Fruit fly (Drosophila melanogaster): ENCODE data around the gene CG9121.

Gene CG9121

DNA sequence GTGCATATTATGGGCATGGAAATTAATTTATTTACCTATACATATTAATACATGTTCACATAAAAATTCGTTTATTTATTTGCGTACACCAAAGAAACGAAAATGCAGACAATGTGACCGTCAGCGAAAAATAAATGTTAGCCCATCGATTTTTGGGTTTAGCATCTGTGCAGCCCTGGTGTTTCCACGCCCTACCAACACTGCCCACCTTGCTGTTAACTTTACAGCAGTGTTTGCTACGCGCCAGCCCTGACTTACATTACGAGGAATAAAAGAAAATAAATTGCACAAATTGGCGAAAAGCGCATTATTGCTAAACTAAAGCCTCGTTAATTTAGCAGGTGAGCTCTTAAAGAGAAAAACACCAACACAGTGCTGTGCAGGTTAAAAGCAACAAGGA is 7.8 kb downstream of the CG9121 start, which contains the start of the genes CG33995, CG44000 and CG44001 (continued):
- peak; percentile 8 for TF ChIP-seq dsx (GFP tag; optimal IDR thresholded peaks at IDR 0.05; ENCODE audit: poor library complexity, severe bottlenecking)
- peak; percentile 37 for TF ChIP-seq pdm3 (GFP tag; optimal IDR thresholded peaks at IDR 0.05)
- no peak for TF ChIP-seq CG1621 (tag; optimal IDR thresholded peaks at IDR 0.05)
- peak; percentile 42 for TF ChIP-seq Eip75B (GFP tag; optimal IDR thresholded peaks at IDR 0.05)
- peak; percentile 81 for TF ChIP-seq Eip78C (GFP tag)
- no peak for TF ChIP-seq CG8319 (GFP tag; optimal IDR thresholded peaks at IDR 0.05)
- peak; percentile 4 for TF ChIP-seq CG7368 (GFP tag; optimal IDR thresholded peaks at IDR 0.05)

DNA sequence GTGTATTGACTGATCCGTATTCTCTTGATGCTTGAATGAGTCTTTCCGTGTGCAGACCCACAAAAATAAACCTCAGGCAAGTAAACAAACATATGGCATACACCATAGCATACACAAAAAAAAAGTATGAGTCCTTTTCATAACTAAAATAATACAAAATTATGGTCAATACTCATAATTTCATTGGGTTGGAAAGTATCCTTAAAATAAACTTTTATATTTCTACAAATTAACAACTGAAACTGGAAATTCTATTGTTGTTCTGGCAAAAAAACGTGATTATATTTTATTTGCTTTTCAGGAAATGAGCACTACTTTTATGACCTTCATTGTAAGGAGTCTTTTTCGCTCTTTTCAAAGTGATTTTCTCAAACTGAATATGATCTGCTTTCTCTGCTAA is 8.8 kb downstream of the CG9121 start:
- no peak for TF ChIP-seq CG10669 (GFP tag; optimal IDR thresholded peaks at IDR 0.05)
- no peak for TF ChIP-seq spab (GFP tag; optimal IDR thresholded peaks at IDR 0.05)
- no peak for TF ChIP-seq CG7368 (GFP tag; optimal IDR thresholded peaks at IDR 0.05)
- no peak for TF ChIP-seq vri (GFP tag; optimal IDR thresholded peaks at IDR 0.05)
- no peak for TF ChIP-seq CG6792 (GFP tag; optimal IDR thresholded peaks at IDR 0.05)
- no peak for TF ChIP-seq CG34406 (GFP tag; optimal IDR thresholded peaks at IDR 0.05)
- TF ChIP-seq esn (GFP tag; optimal IDR thresholded peaks at IDR 0.05): peak; percentile 31
- TF ChIP-seq CG15336 (GFP tag; IDR thresholded peaks at IDR 0.05): peak; percentile 67
- TF ChIP-seq CG6808 (GFP tag; optimal IDR thresholded peaks at IDR 0.05): no peak
- peak; percentile 71 for TF ChIP-seq Eip78C (GFP tag)
- peak; percentile 41; the same call in 2 of the 3 replicates for TF ChIP-seq CG8119 (GFP tag; IDR thresholded peaks at IDR 0.05)
- peak; percentile 1 for TF ChIP-seq CG32006 (GFP tag; optimal IDR thresholded peaks at IDR 0.05)
- peak; percentile 9 for TF ChIP-seq acj6 (GFP tag; optimal IDR thresholded peaks at IDR 0.05)
- TF ChIP-seq Met (GFP tag; optimal IDR thresholded peaks at IDR 0.05): peak; percentile 18
- peak; percentile 10 for TF ChIP-seq CG3032 (tag; optimal IDR thresholded peaks at IDR 0.05)
- TF ChIP-seq CG4318 (GFP tag; optimal IDR thresholded peaks at IDR 0.05): no peak
- TF ChIP-seq pdm3 (GFP tag; optimal IDR thresholded peaks at IDR 0.05): no peak

DNA sequence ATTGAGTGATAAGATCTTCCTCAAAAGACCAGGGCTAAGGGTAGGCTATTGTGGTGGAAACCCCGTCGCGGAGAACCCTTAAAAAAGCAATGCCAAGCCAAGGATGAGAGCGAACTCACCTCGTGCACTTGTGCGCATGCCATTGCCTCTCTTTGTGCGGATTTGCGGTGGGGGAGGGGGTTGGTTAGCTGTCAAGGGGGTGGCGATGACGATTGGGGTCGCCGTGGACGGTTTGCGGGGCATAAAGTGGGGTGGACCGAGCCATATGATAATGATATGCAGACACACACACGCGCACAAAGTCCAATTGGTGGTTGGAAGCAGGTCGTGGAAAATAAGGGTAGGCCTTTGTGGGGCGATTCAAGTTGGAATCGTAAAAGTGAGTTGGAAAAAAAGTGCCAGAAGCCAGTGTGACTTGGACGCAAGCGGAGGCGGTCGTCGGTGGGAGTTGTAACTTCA is 13.4 kb downstream of the CG9121 start, which contains the start of the genes CG14042 and SP555:
Gene CG14042 (plus strand): TSS at position 308 of the 459 bp plus-strand sequence.
Gene SP555 (plus strand): TSS at position 308 of the 459 bp plus-strand sequence.
- TF ChIP-seq ss (GFP tag; optimal IDR thresholded peaks at IDR 0.05) (peak; percentile 15 to 19), CG7368 (GFP tag; optimal IDR thresholded peaks at IDR 0.05) (peak; percentile 63), OdsH (GFP tag; optimal IDR thresholded peaks at IDR 0.05) (no peak)

DNA sequence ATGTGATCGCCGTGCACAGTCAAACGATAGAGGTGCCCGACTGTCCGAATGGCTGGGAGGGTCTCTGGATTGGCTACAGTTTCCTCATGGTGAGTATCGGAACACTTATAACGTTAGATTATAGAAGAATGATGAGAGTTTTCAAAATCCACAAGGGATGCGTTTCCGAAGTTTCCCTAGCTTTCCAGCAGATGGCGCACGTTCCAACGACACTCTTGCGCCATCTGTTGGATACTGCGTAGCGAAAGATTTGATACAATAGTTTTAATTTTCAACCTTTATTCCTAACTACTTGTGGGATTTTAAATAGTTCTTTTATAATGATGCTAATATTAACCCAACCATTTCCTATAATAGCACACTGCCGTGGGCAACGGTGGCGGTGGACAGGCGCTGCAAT is 14.7 kb downstream of the CG9121 start:
- no peak for TF ChIP-seq CG6163 (GFP tag; IDR thresholded peaks at IDR 0.05)
- TF ChIP-seq CG34406 (GFP tag; optimal IDR thresholded peaks at IDR 0.05): no peak
- TF ChIP-seq CG6792 (GFP tag; optimal IDR thresholded peaks at IDR 0.05): no peak
- TF ChIP-seq CG6854 (GFP tag; optimal IDR thresholded peaks at IDR 0.05): no peak
- no peak for TF ChIP-seq CG3032 (tag; optimal IDR thresholded peaks at IDR 0.05)
- no peak for TF ChIP-seq acj6 (GFP tag; optimal IDR thresholded peaks at IDR 0.05)
- TF ChIP-seq Lpt (GFP tag; optimal IDR thresholded peaks at IDR 0.05): no peak
- no peak for TF ChIP-seq CG6808 (GFP tag; optimal IDR thresholded peaks at IDR 0.05)
- TF ChIP-seq achi (GFP tag; optimal IDR thresholded peaks at IDR 0.05): no peak
- TF ChIP-seq CG1621 (tag; optimal IDR thresholded peaks at IDR 0.05): no peak
- no peak for TF ChIP-seq topi (GFP tag; optimal IDR thresholded peaks at IDR 0.05)
- no peak for TF ChIP-seq CG3919 (GFP tag; optimal IDR thresholded peaks at IDR 0.05)
- no peak for TF ChIP-seq fd59A (GFP tag; optimal IDR thresholded peaks at IDR 0.05)
- no peak for TF ChIP-seq Sox102F (GFP tag; optimal IDR thresholded peaks at IDR 0.05)

DNA sequence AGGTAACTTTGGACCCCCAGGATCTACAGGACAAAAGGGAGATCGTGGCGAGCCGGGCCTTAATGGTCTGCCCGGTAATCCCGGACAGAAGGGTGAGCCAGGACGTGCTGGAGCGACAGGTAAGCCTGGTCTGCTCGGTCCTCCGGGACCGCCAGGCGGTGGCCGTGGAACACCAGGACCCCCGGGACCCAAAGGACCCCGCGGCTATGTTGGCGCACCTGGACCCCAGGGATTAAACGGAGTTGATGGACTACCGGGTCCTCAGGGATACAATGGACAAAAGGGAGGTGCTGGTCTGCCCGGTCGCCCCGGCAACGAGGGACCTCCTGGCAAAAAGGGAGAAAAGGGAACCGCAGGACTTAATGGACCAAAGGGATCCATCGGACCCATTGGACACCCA is 19.0 kb downstream of the CG9121 start:
- TF ChIP-seq CG6808 (GFP tag; optimal IDR thresholded peaks at IDR 0.05) (no peak), CG32006 (GFP tag; optimal IDR thresholded peaks at IDR 0.05) (no peak), Ets21C (GFP tag; optimal IDR thresholded peaks at IDR 0.05) (no peak), CG6276 (GFP tag; optimal IDR thresholded peaks at IDR 0.05) (no peak), CG8319 (GFP tag; optimal IDR thresholded peaks at IDR 0.05) (no peak), CG3919 (GFP tag; optimal IDR thresholded peaks at IDR 0.05) (no peak), CG1621 (tag; optimal IDR thresholded peaks at IDR 0.05) (no peak), acj6 (GFP tag; optimal IDR thresholded peaks at IDR 0.05) (no peak), Gug (GFP tag; IDR thresholded peaks at IDR 0.05) (no peak), CG8632 (GFP tag; optimal IDR thresholded peaks at IDR 0.05) (no peak), spab (GFP tag; optimal IDR thresholded peaks at IDR 0.05) (no peak), CG3032 (tag; optimal IDR thresholded peaks at IDR 0.05) (no peak), topi (GFP tag; optimal IDR thresholded peaks at IDR 0.05) (no peak), ss (GFP tag; optimal IDR thresholded peaks at IDR 0.05) (no peak), Eip75B (GFP tag; optimal IDR thresholded peaks at IDR 0.05) (no peak), fkh (GFP tag; optimal IDR thresholded peaks at IDR 0.05) (no peak), CG8119 (GFP tag; IDR thresholded peaks at IDR 0.05) (no peak), vri (GFP tag; optimal IDR thresholded peaks at IDR 0.05) (no peak), dac (GFP tag; optimal IDR thresholded peaks at IDR 0.05) (no peak), CG4318 (GFP tag; optimal IDR thresholded peaks at IDR 0.05) (no peak)

Measured in whole organism, prepupa.